Worm (Caenorhabditis elegans) whole organism, young adult: ENCODE measurements around the gene F58E2.4.

Experiments
- F10E7.11 ChIP-seq: sonication (generic microtip); optimal IDR thresholded peaks from 2 replicates; lab custom pipeline; 2017; ENCODE audit warnings: mild to moderate bottlenecking, missing genetic modification characterization, moderate library complexity, missing compliant biosample characterization
- F39B2.1 ChIP-seq: fragments of 200-800 bp; sonication (Bioruptor generic); IDR thresholded peaks from 2 replicates; pipeline ENCODE4 v1.3.6; 2022; ENCODE audit warnings: missing genetic modification reagents, missing genetic modification characterization, missing compliant biosample characterization
- Y79H2A.3 ChIP-seq: fragments of 200-800 bp; sonication (Bioruptor generic); conservative IDR thresholded peaks from 2 replicates; pipeline ENCODE4 v1.3.6; 2022; ENCODE audit warnings: missing genetic modification reagents, missing genetic modification characterization, missing compliant biosample characterization
- aptf-2 ChIP-seq: fragments of 200-800 bp; sonication (Bioruptor generic); conservative IDR thresholded peaks from 2 replicates; pipeline ENCODE4 v1.3.6; 2022; ENCODE audit warnings: missing genetic modification reagents, missing genetic modification characterization, missing compliant biosample characterization
- atf-7 ChIP-seq: sonication (generic microtip); optimal IDR thresholded peaks from 2 replicates; lab custom pipeline; 2017; ENCODE audit warnings: mild to moderate bottlenecking, missing genetic modification characterization, missing compliant biosample characterization
- efl-1 ChIP-seq: fragments of 150-350 bp; optimal IDR thresholded peaks from 2 replicates; lab custom pipeline; 2014; ENCODE audit warnings: missing biosample characterization, missing genetic modification reagents, missing genetic modification characterization
- lag-1 ChIP-seq: fragments of 200-800 bp; sonication (Bioruptor generic); IDR thresholded peaks from 2 replicates; pipeline ENCODE4 v1.3.6; 2022; ENCODE audit warnings: missing genetic modification reagents, missing genetic modification characterization, missing compliant biosample characterization
- madf-10 ChIP-seq: sonication (generic microtip); optimal IDR thresholded peaks from 2 replicates; lab custom pipeline; 2016; ENCODE audit warnings: mild to moderate bottlenecking, missing genetic modification characterization, missing compliant biosample characterization
- nhr-120 ChIP-seq: fragments of 200-800 bp; sonication (Bioruptor generic); IDR thresholded peaks from 2 replicates; pipeline ENCODE4 v1.3.6; 2022; ENCODE audit warnings: missing genetic modification characterization, missing compliant biosample characterization
- sea-2 ChIP-seq: fragments of 200-800 bp; sonication (Bioruptor generic); IDR thresholded peaks from 2 replicates; pipeline ENCODE4 v1.3.6; 2022; ENCODE audit warnings: missing genetic modification characterization, missing compliant biosample characterization
- snpc-4 ChIP-seq, 5 experiments: fragments of 150-350 bp in 1 of 5; sonication (generic microtip) in 4 of 5; optimal IDR thresholded peaks; 2 replicates each; lab custom pipeline; 2014 to 2018; ENCODE audit warnings: missing genetic modification characterization in 5 of 5, missing biosample characterization in 3 of 5, antibody characterized with exemption in 2 of 5, mild to moderate bottlenecking in 2 of 5, missing compliant biosample characterization in 2 of 5, missing genotype in 2 of 5, moderate library complexity in 2 of 5, missing genetic modification reagents in 1 of 5
- sptf-2 ChIP-seq: fragments of 200-800 bp; sonication (Bioruptor generic); optimal IDR thresholded peaks from 2 replicates; lab custom pipeline; 2018; ENCODE audit warnings: mild to moderate bottlenecking, missing genetic modification characterization, missing compliant biosample characterization
- unc-62 ChIP-seq: fragments of 150-350 bp; optimal IDR thresholded peaks from 2 replicates; lab custom pipeline; 2014; ENCODE audit warnings: missing biosample characterization, missing genetic modification reagents, missing genetic modification characterization

ce11 chrIV:3439354-3439753, 23.8 kb upstream of the F58E2.4 start, which contains the start of gene grd-3:
- TF ChIP-seq snpc-4 (GFP tag; optimal IDR thresholded peaks at IDR 0.05; lab: Kevin White, UChicago) (no peak), snpc-4 (tag; optimal IDR thresholded peaks at IDR 0.05; lab: Kevin White, UChicago) (no peak), sea-2 (GFP tag; lab: Robert Waterston, UW) (no peak), F39B2.1 (GFP tag; lab: Robert Waterston, UW) (no peak), F10E7.11 (no peak), lag-1 (no peak), sptf-2 (no peak), atf-7 (no peak), efl-1 (no peak), unc-62 (GFP tag; lab: Kevin White, UChicago) (no peak), aptf-2 (GFP tag; lab: Robert Waterston, UW) (no peak), nhr-120 (GFP tag; lab: Robert Waterston, UW) (no peak), madf-10 (tag; lab: Kevin White, UChicago) (no peak), Y79H2A.3 (no peak)
